Worm (Caenorhabditis elegans): ENCODE results near the gene nhr-78.

The nhr-78 gene

ce11 chrIV:4277694-4278093 is at the start of gene nhr-78:
TSS of gene nhr-78 (minus strand) at chrIV:4277875.
- TF ChIP-seq jun-1 (tag; optimal IDR thresholded peaks at IDR 0.05) (no peak), lin-38 (GFP tag; IDR thresholded peaks at IDR 0.05) (no peak), nhr-28 (tag; optimal IDR thresholded peaks at IDR 0.05) (no peak), php-3 (GFP tag; IDR thresholded peaks at IDR 0.05) (no peak), aha-1 (tag) (no peak), R02D3.7 (tag; optimal IDR thresholded peaks at IDR 0.05) (no peak), hlh-11 (tag; optimal IDR thresholded peaks at IDR 0.05) (peak; percentile 10), ceh-32 (tag; optimal IDR thresholded peaks at IDR 0.05; ENCODE audit: poor library complexity) (no peak), unc-39 (tag; optimal IDR thresholded peaks at IDR 0.05) (no peak), daf-19 (GFP tag; conservative IDR thresholded peaks at IDR 0.05) (no peak), mes-2 (tag; optimal IDR thresholded peaks at IDR 0.05; ENCODE audit: poor library complexity, severe bottlenecking) (peak; percentile 70), ceh-44 (GFP tag; IDR thresholded peaks at IDR 0.05) (no peak), ceh-82 (tag; optimal IDR thresholded peaks at IDR 0.05) (no peak), saeg-2 (GFP tag; IDR thresholded peaks at IDR 0.05) (no peak), attf-4 (tag; optimal IDR thresholded peaks at IDR 0.05) (no peak), D1046.2 (GFP tag; IDR thresholded peaks at IDR 0.05) (no peak), hmg-1.1 (GFP tag; IDR thresholded peaks at IDR 0.05) (0 out of 2 replicates have a peak, but pooled peaks have one; percentile 29), ceh-20 (GFP tag; IDR thresholded peaks at IDR 0.05) (no peak), duxl-1 (tag; optimal IDR thresholded peaks at IDR 0.05; ENCODE audit: poor library complexity) (no peak), hlh-30 (tag; optimal IDR thresholded peaks at IDR 0.05; ENCODE audit: insufficient read depth) (no peak)

ce11 chrIV:4326445-4326844 is 48.8 kb upstream of the nhr-78 start, which contains the start of gene trpl-2:
TSS of gene trpl-2 (plus strand) at chrIV:4326654.
- no peak for TF ChIP-seq tra-1 (GFP tag; IDR thresholded peaks at IDR 0.05)
- no peak for TF ChIP-seq daf-12 (tag; optimal IDR thresholded peaks at IDR 0.05)
- no peak for TF ChIP-seq daf-19 (GFP tag; conservative IDR thresholded peaks at IDR 0.05)
- TF ChIP-seq Y48G9A.11 (GFP tag; IDR thresholded peaks at IDR 0.05) = no peak
- no peak for TF ChIP-seq nhr-111 (GFP tag; optimal IDR thresholded peaks at IDR 0.05)
- TF ChIP-seq nhr-237 (tag; optimal IDR thresholded peaks at IDR 0.05) = no peak
- TF ChIP-seq daf-16 (GFP tag; optimal IDR thresholded peaks at IDR 0.05) = no peak
- TF ChIP-seq daf-16 (tag; optimal IDR thresholded peaks at IDR 0.05) = peak; percentile 48
- no peak for TF ChIP-seq unc-130 (GFP tag; optimal IDR thresholded peaks at IDR 0.05)
- no peak for TF ChIP-seq saeg-2 (GFP tag; IDR thresholded peaks at IDR 0.05)
- no peak for TF ChIP-seq hmg-1.1 (GFP tag; IDR thresholded peaks at IDR 0.05)
- TF ChIP-seq vab-7 (GFP tag; IDR thresholded peaks at IDR 0.05) = no peak
- TF ChIP-seq hlh-11 (tag; optimal IDR thresholded peaks at IDR 0.05) = no peak
- TF ChIP-seq dmd-6 (GFP tag; IDR thresholded peaks at IDR 0.05) = no peak
- TF ChIP-seq F49E8.2 (tag; optimal IDR thresholded peaks at IDR 0.05; ENCODE audit: borderline replicate concordance) = no peak
- no peak for TF ChIP-seq gei-8 (GFP tag; optimal IDR thresholded peaks at IDR 0.05)
- TF ChIP-seq Y75B8A.6 (GFP tag; IDR thresholded peaks at IDR 0.05) = no peak
- TF ChIP-seq ceh-32 (tag; optimal IDR thresholded peaks at IDR 0.05; ENCODE audit: poor library complexity) = no peak
- TF ChIP-seq egl-43 (GFP tag; IDR thresholded peaks at IDR 0.05) = no peak
- no peak for TF ChIP-seq nhr-11 (tag; optimal IDR thresholded peaks at IDR 0.05)
- TF ChIP-seq lin-29 (GFP tag; IDR thresholded peaks at IDR 0.05) = no peak
- no peak for TF ChIP-seq R02D3.7 (tag; optimal IDR thresholded peaks at IDR 0.05)
- no peak for TF ChIP-seq ZK546.5 (tag; optimal IDR thresholded peaks at IDR 0.05)
- TF ChIP-seq pqm-1 (tag; optimal IDR thresholded peaks at IDR 0.05) = peak; percentile 33
- TF ChIP-seq mxl-2 (GFP tag; conservative IDR thresholded peaks at IDR 0.05) = no peak
- TF ChIP-seq aly-2 (tag; optimal IDR thresholded peaks at IDR 0.05) = no peak
- no peak for TF ChIP-seq F26F4.8 (GFP tag; conservative IDR thresholded peaks at IDR 0.05)
- TF ChIP-seq nhr-28 (tag; optimal IDR thresholded peaks at IDR 0.05) = peak; percentile 71
- no peak for TF ChIP-seq unc-62 (GFP tag; optimal IDR thresholded peaks at IDR 0.05 in 1 of 2)
- no peak for TF ChIP-seq unc-62 (tag; optimal IDR thresholded peaks at IDR 0.05)
- no peak for TF ChIP-seq ceh-62 (tag; optimal IDR thresholded peaks at IDR 0.05)
- TF ChIP-seq lin-15B (tag; optimal IDR thresholded peaks at IDR 0.05) = no peak
- TF ChIP-seq dpl-1 (GFP tag; optimal IDR thresholded peaks at IDR 0.05) = peak; percentile 9
- no peak for TF ChIP-seq nhr-76 (tag; optimal IDR thresholded peaks at IDR 0.05)
- no peak for TF ChIP-seq F10B5.3 (tag; optimal IDR thresholded peaks at IDR 0.05)
- TF ChIP-seq zip-2 (tag; optimal IDR thresholded peaks at IDR 0.05) = no peak
- TF ChIP-seq aha-1 (tag) = peak; percentile 44
- TF ChIP-seq mxl-3 (GFP tag; optimal IDR thresholded peaks at IDR 0.05) = no peak
- TF ChIP-seq lsy-2 (tag; optimal IDR thresholded peaks at IDR 0.05) = no peak
